Worm (Caenorhabditis elegans) whole organism, young adult: ENCODE measurements around the gene C49C3.8.

ENCODE experiments used
- snpc-3.4 ChIP-seq: sonication (generic microtip); optimal IDR thresholded peaks from 2 replicates; lab custom pipeline; 2017; ENCODE audit warnings: missing genetic modification characterization, mild to moderate bottlenecking, missing compliant biosample characterization, antibody characterized with exemption, moderate library complexity, missing genotype, missing genetic modification reagents
- ztf-26 ChIP-seq: sonication (generic microtip); optimal IDR thresholded peaks from 2 replicates; lab custom pipeline; 2017; ENCODE audit warnings: missing genetic modification characterization, missing compliant biosample characterization

ce11 chrIV:17380061-17380680 is 45.2 kb downstream of the C49C3.8 start, which contains the start of the genes C30H6.9 and dlat-2:
- TF ChIP-seq ztf-26 (tag; lab: Kevin White, UChicago) (no peak), snpc-3.4 (no peak)
